Worm (Caenorhabditis elegans) whole organism, dauer: Measurements from ENCODE around the gene F25H9.7.

ENCODE experiments used
- unc-62 ChIP-seq: sonication (generic microtip); optimal IDR thresholded peaks from 2 replicates; lab custom pipeline; 2017; ENCODE audit warnings: missing biosample characterization, missing genetic modification reagents, missing genetic modification characterization

The F25H9.7 gene

ce11 chrV:13455448-13455847 is 12.7 kb upstream of the F25H9.7 start, which contains the start of gene lurp-3:
Gene lurp-3, plus strand, starts transcription at chrV:13455748.
- no peak for TF ChIP-seq unc-62 (GFP tag; lab: Kevin White, UChicago)

- TF ChIP-seq unc-62 (GFP tag; lab: Kevin White, UChicago) = no peak
These were observed 10.3 kb upstream of the F25H9.7 start, which contains the start of gene F25H9.2 for ce11 chrV:13457858-13458257. Gene F25H9.2, plus strand, starts transcription at chrV:13458083.

- no peak for TF ChIP-seq unc-62 (GFP tag; lab: Kevin White, UChicago)
These were observed 8.9 kb upstream of the F25H9.7 start, which contains the start of gene bath-39 for ce11 chrV:13459323-13459722. Gene bath-39, plus strand, starts transcription at chrV:13459459.

DNA sequence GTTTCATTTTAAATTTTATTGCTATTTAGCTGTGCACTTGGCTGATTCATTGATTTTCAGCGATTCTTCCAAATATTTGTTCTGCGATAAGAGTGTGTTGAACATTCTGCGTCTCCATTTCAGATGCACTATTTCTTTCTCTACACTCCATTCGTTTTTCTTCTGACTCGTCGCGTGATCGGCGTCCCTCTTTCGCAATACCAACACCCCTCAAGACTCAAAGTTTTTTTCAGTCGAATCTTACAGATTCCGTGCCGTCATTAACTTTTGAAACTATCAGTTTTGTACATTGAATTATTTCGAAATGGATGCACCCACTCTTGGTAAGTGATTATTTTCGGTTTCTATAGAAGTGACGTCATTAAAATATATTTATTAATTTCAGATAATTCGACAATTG is 5.2 kb upstream of the F25H9.7 start, which contains the start of gene frm-10:
Gene frm-10, plus strand, starts transcription at position 234 of the 400 bp plus-strand sequence.
- TF ChIP-seq unc-62 (GFP tag; lab: Kevin White, UChicago) = no peak

DNA sequence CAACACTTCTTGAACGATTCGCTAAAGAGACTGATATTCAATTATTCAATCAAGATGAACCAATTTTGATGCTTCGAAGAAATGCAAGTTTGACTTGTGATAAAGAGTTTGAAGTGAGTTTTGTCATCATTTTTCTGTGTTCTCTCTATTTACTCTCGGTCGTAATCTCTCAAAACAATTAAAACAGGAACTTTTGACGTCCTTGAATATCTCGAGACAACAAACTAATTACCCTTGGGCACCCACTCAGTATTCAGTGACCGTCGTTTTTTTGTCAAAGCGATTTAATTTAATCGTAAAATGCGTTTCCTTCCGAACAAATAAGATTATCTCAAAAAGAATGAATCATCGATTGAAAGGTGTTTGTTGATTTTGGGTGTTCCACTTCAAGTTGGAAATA is 4.1 kb upstream of the F25H9.7 start:
- TF ChIP-seq unc-62 (GFP tag; lab: Kevin White, UChicago) = no peak

- no peak for TF ChIP-seq unc-62 (GFP tag; lab: Kevin White, UChicago)
These were observed 3.9 kb downstream of the F25H9.7 start for ce11 chrV:13472062-13472461.

DNA sequence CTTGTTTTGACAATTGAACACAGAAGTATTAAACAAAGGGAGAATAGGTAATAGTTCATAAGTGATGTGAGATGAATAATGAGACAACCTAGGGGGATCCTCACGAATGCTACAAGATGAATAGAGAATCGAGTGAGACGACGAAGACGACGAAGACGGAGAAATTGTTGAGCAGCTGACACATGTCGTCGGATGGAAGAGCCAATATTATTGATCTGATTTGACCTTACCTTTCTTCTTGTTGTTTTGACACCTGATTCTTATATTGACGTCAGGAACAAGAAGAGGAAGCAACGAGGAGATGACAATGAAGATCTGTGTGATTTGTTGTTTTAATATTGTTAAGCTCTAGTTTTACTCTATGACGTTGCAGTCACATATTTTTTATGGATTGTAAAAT is 5.3 kb downstream of the F25H9.7 start, which contains the start of gene T10G3.1:
Gene T10G3.1, minus strand, starts transcription at position 213 of the 400 bp plus-strand sequence.
- TF ChIP-seq unc-62 (GFP tag; lab: Kevin White, UChicago) = no peak

ce11 chrV:13476350-13476749 is 8.2 kb downstream of the F25H9.7 start, which contains the start of gene T10G3.8:
Gene T10G3.8, minus strand, starts transcription at chrV:13476450.
- no peak for TF ChIP-seq unc-62 (GFP tag; lab: Kevin White, UChicago)

DNA sequence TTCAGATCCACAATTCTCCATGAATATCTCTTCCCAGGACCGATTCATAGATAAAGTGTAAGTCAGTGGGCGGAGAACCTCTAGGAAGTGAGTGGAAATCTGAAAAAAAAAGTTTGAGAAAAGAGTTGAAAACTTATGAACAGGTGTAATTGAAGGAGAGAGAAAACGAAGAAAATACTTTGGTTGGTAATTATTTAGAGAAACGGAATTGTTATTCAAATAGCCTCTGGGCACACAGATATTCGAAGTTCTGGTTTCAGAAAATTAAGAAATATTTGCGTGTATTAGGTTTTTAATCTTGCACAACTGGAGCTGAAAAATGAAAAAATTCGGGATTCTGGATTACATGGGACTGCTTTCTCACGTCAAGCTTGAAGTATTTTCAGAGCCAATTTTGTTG is 11.6 kb downstream of the F25H9.7 start, which contains the start of gene T10G3.2:
Gene T10G3.2, minus strand, starts transcription at position 101 of the 400 bp plus-strand sequence.
- TF ChIP-seq unc-62 (GFP tag; lab: Kevin White, UChicago) = no peak

- no peak for TF ChIP-seq unc-62 (GFP tag; lab: Kevin White, UChicago)
These were observed 16.2 kb downstream of the F25H9.7 start, which contains the start of gene T10G3.4 for ce11 chrV:13484339-13484738. Gene T10G3.4, minus strand, starts transcription at chrV:13484439.

ce11 chrV:13485732-13486131 is 17.6 kb downstream of the F25H9.7 start:
- no peak for TF ChIP-seq unc-62 (GFP tag; lab: Kevin White, UChicago)

DNA sequence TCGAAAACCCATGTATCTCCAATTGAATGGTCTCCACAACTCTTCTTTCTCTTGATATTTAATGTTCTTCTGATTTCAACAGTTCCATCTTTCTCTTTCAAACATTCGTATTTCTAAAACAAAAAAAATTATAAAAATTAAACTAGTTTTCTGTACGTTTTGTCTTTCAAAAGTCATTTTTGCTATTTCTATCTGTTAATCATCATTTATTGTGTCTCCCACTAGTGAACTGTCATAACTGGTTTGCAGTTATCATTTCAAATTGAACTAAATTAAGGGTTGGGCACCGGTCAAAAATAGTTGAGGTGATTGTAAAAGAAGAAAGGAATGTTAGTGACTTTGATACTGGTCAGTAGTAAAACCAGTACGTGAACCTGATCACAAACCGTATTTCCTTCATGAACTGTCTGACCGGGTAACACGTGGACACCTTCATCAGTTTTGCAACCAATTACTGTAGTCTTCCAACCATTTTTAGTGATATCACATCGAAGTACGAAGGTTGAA is 20.2 kb downstream of the F25H9.7 start:
- TF ChIP-seq unc-62 (GFP tag; lab: Kevin White, UChicago) = no peak

DNA sequence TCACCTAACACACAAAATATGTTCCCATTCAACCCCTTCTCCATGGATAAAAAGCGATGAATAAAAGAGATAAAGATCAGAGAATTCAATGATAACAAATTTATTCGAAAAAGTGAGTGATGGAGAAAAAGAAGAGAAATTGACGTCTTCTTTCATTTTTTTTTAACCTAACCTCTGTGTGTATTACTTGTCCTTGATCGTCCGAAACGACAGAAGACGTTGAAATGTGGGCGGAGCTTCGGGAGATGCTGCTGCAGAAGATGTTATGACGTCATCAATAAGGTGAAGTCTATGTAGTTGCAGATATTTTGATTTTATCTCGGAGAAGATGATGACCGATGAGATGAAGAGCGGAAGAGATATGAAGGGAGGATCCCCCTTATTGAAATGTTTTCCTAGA is 21.7 kb downstream of the F25H9.7 start, which contains the start of gene T10G3.3:
Gene T10G3.3, minus strand, starts transcription at position 370 of the 400 bp plus-strand sequence.
- no peak for TF ChIP-seq unc-62 (GFP tag; lab: Kevin White, UChicago)

DNA sequence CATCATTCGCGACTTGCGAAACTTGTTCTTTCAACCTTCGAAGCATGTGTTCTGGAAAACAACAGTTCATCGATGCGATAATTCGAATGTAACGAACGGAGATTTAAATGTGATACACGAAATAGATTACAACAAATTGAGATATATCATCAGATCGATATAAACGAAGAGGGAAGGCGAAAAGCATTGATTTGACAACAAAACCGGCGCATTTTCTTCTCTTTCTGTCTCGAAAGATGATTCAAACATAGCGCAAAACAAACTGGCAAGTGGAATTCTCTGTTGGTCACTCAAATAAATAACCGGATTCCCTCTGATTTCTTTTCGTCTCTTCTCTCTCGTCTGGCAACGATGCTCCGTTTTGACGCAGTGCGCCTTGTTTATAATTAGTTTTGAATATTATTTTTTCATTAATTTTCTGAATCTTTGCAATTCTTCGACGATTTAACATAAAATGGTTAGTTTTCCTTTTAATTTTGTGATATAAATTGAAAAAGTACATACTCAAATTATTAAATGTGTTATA is 29.2 kb downstream of the F25H9.7 start, which contains the start of the genes eea-1 and gut-2:
Gene eea-1, minus strand, starts transcription at position 51 of the 526 bp plus-strand sequence.
Gene gut-2, plus strand, starts transcription at position 369 of the 526 bp plus-strand sequence.
- no peak for TF ChIP-seq unc-62 (GFP tag; lab: Kevin White, UChicago)

DNA sequence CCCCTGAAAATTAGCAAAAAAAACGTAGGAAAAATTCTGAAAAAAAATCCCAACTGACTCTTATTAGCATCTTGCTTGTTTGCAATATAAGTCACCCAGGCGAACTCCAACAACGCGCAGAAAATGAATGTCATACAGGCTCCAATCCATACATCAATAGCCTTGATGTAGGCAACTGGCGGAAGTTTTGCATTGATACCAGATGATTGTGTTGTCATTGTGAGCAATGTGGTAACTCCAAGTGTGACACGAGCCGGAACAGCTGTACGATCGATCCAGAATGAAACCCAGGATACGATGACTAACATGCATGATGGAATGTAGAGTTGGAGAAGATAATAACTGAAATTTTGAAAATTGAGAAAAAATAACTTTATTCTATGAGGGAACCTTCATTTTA is 31.1 kb downstream of the F25H9.7 start:
- no peak for TF ChIP-seq unc-62 (GFP tag; lab: Kevin White, UChicago)

DNA sequence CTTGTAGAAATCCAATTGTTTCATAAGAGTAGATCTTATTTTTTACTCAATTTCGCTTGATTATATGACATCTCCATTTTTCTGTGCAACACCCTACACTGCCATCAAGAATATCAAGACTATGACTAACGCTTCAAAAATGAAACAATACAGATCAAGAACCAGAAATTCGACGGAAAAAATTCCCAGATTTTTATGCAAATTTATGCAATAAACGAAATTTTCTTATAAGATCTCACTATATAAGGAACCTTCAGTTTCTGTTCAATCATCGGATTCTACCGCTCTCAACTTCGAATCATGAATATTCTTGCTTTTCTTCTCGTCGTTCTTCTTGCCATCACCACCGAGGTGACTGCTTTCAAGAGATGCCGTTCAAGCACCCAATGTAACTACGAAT is 38.1 kb downstream of the F25H9.7 start, which contains the start of gene R11G10.4:
Gene R11G10.4, plus strand, starts transcription at position 301 of the 400 bp plus-strand sequence.
- TF ChIP-seq unc-62 (GFP tag; lab: Kevin White, UChicago) = no peak
